Worm (Caenorhabditis elegans) whole organism, L1 larva: Measurements from ENCODE around the gene eppl-1.
A peak's percentile ranks its signal among the peaks of the same experiment; 100 is the strongest.

Experiments used
- C04F5.9 ChIP-seq: sonication (generic microtip); optimal IDR thresholded peaks from 2 replicates; lab custom pipeline; 2016; ENCODE audit warnings: missing genetic modification characterization, missing compliant biosample characterization
- C16A3.4 ChIP-seq: fragments of 150-350 bp; optimal IDR thresholded peaks from 2 replicates; lab custom pipeline; 2014; ENCODE audit warnings: missing biosample characterization, missing genetic modification characterization
- aly-2 ChIP-seq: fragments of 150-350 bp; optimal IDR thresholded peaks from 2 replicates; lab custom pipeline; 2014; ENCODE audit warnings: missing biosample characterization, missing genetic modification characterization
- ama-1 ChIP-seq: fragments of 150-350 bp; optimal IDR thresholded peaks from 2 replicates; lab custom pipeline; 2014
- ceh-82 ChIP-seq, 3 experiments: fragments of 150-350 bp in 1 of 3; sonication (generic microtip) in 2 of 3; optimal IDR thresholded peaks; 2 replicates each; lab custom pipeline; 2014 to 2017; ENCODE audit warnings: missing biosample characterization in 3 of 3, missing genetic modification characterization in 3 of 3
- dpl-1 ChIP-seq, 3 experiments: fragments of 150-350 bp in 2 of 3; sonication (generic microtip) in 1 of 3; optimal IDR thresholded peaks; 2 replicates each; lab custom pipeline; 2014 to 2017; ENCODE audit warnings: missing biosample characterization in 3 of 3, missing genetic modification characterization in 3 of 3, missing genetic modification reagents in 3 of 3
- dsc-1 ChIP-seq: sonication (generic microtip); optimal IDR thresholded peaks from 2 replicates; lab custom pipeline; 2016; ENCODE audit warnings: mild to moderate bottlenecking, missing genetic modification characterization, missing compliant biosample characterization
- egl-13 ChIP-seq: sonication (generic microtip); optimal IDR thresholded peaks from 2 replicates; lab custom pipeline; 2016; ENCODE audit warnings: missing genotype, missing genetic modification reagents, missing genetic modification characterization, missing compliant biosample characterization
- elt-2 ChIP-seq: sonication (generic microtip); optimal IDR thresholded peaks from 2 replicates; lab custom pipeline; 2016; ENCODE audit warnings: missing genetic modification characterization, mild to moderate bottlenecking, inconsistent platforms, missing compliant biosample characterization, missing genetic modification reagents
- elt-3 ChIP-seq, 6 experiments: fragments of 150-350 bp in 1 of 6; sonication (generic microtip); optimal IDR thresholded peaks; 2 replicates each; lab custom pipeline; 2017 to 2018; ENCODE audit warnings: missing biosample characterization in 6 of 6, missing genetic modification characterization in 6 of 6, inconsistent platforms in 1 of 6
- fkh-10 ChIP-seq: sonication (generic microtip); optimal IDR thresholded peaks from 2 replicates; lab custom pipeline; 2017; ENCODE audit warnings: missing biosample characterization, missing genetic modification reagents, missing genetic modification characterization
- grh-1 ChIP-seq: fragments of 200-800 bp; sonication (Bioruptor generic); IDR thresholded peaks from 2 replicates; pipeline ENCODE4 v1.3.6; 2022; ENCODE audit warnings: missing genetic modification reagents, missing genetic modification characterization, missing compliant biosample characterization
- irx-1 ChIP-seq: sonication (generic microtip); optimal IDR thresholded peaks from 2 replicates; lab custom pipeline; 2016; ENCODE audit warnings: missing genetic modification characterization, missing compliant biosample characterization
- jun-1 ChIP-seq: fragments of 150-350 bp; optimal IDR thresholded peaks from 2 replicates; lab custom pipeline; 2014; ENCODE audit warnings: missing biosample characterization, missing genetic modification reagents, missing genetic modification characterization
- lin-15B ChIP-seq: fragments of 150-350 bp; sonication (generic microtip); optimal IDR thresholded peaks from 3 replicates; lab custom pipeline; 2014; ENCODE audit warnings: missing biosample characterization, missing genetic modification characterization
- nhr-11 ChIP-seq: fragments of 150-350 bp; optimal IDR thresholded peaks from 2 replicates; lab custom pipeline; 2014; ENCODE audit warnings: missing biosample characterization, missing genetic modification characterization
- nhr-12 ChIP-seq: sonication (generic microtip); optimal IDR thresholded peaks from 2 replicates; lab custom pipeline; 2017; ENCODE audit warnings: missing biosample characterization, missing genetic modification characterization
- nhr-237 ChIP-seq: fragments of 150-350 bp; optimal IDR thresholded peaks from 2 replicates; lab custom pipeline; 2014; ENCODE audit warnings: missing biosample characterization, missing genetic modification characterization
- nhr-47 ChIP-seq: sonication (generic microtip); optimal IDR thresholded peaks from 2 replicates; lab custom pipeline; 2016; ENCODE audit warnings: mild to moderate bottlenecking, missing genetic modification characterization, moderate library complexity, missing compliant biosample characterization
- nhr-71 ChIP-seq: sonication (generic microtip); optimal IDR thresholded peaks from 2 replicates; lab custom pipeline; 2016; ENCODE audit warnings: mild to moderate bottlenecking, missing genetic modification characterization, moderate library complexity, missing compliant biosample characterization
- nhr-77 ChIP-seq: fragments of 150-350 bp; optimal IDR thresholded peaks from 2 replicates; lab custom pipeline; 2014; ENCODE audit warnings: missing biosample characterization, missing genetic modification characterization
- nhr-84 ChIP-seq: sonication (generic microtip); optimal IDR thresholded peaks from 2 replicates; lab custom pipeline; 2017; ENCODE audit warnings: missing biosample characterization, missing genetic modification characterization
- nhr-90 ChIP-seq: sonication (generic microtip); optimal IDR thresholded peaks from 2 replicates; lab custom pipeline; 2016; ENCODE audit warnings: mild to moderate bottlenecking, missing genetic modification characterization, missing compliant biosample characterization; ENCODE audit not compliant: poor library complexity
- pax-3 ChIP-seq: fragments of 200-800 bp; sonication (Bioruptor generic); optimal IDR thresholded peaks from 2 replicates; lab custom pipeline; 2018; ENCODE audit warnings: mild to moderate bottlenecking, missing genetic modification characterization, moderate library complexity, missing compliant biosample characterization
- snpc-4 ChIP-seq: fragments of 150-350 bp; optimal IDR thresholded peaks from 2 replicates; lab custom pipeline; 2014; ENCODE audit warnings: missing biosample characterization, missing genetic modification characterization
- snu-23 ChIP-seq: sonication (generic microtip); optimal IDR thresholded peaks from 2 replicates; lab custom pipeline; 2016; ENCODE audit warnings: missing genetic modification characterization, missing compliant biosample characterization
- sup-37 ChIP-seq: fragments of 200-800 bp; sonication (Bioruptor generic); optimal IDR thresholded peaks from 2 replicates; lab custom pipeline; 2018; ENCODE audit warnings: mild to moderate bottlenecking, missing genetic modification characterization, missing compliant biosample characterization
- tbx-2 ChIP-seq: sonication (generic microtip); optimal IDR thresholded peaks from 2 replicates; lab custom pipeline; 2016; ENCODE audit warnings: missing genetic modification characterization, missing compliant biosample characterization
- tlp-1 ChIP-seq: fragments of 150-350 bp; optimal IDR thresholded peaks from 2 replicates; lab custom pipeline; 2014; ENCODE audit warnings: missing biosample characterization, missing genetic modification characterization
- unc-62 ChIP-seq: fragments of 150-350 bp; optimal IDR thresholded peaks from 2 replicates; lab custom pipeline; 2014; ENCODE audit warnings: missing biosample characterization, missing genetic modification reagents, missing genetic modification characterization
- unc-86 ChIP-seq: sonication (generic microtip); optimal IDR thresholded peaks from 2 replicates; lab custom pipeline; 2016; ENCODE audit warnings: missing genetic modification characterization, missing compliant biosample characterization
- unc-98 ChIP-seq: fragments of 200-800 bp; sonication (Bioruptor generic); IDR thresholded peaks from 2 replicates; pipeline ENCODE4 v1.3.6; 2022; ENCODE audit warnings: missing genetic modification characterization, missing compliant biosample characterization
- xbp-1 ChIP-seq: sonication (generic microtip); optimal IDR thresholded peaks from 2 replicates; lab custom pipeline; 2016; ENCODE audit warnings: missing genetic modification characterization, missing compliant biosample characterization
- zag-1 ChIP-seq: fragments of 150-350 bp; optimal IDR thresholded peaks from 2 replicates; lab custom pipeline; 2014; ENCODE audit warnings: missing biosample characterization, missing genetic modification characterization
- ztf-11 ChIP-seq, 2 experiments: sonication (generic microtip); optimal IDR thresholded peaks; 2 replicates each; lab custom pipeline; 2016 to 2017; ENCODE audit warnings: missing genetic modification characterization in 2 of 2, missing biosample characterization in 1 of 2, missing compliant biosample characterization in 1 of 2
- ztf-4 ChIP-seq: fragments of 150-350 bp; optimal IDR thresholded peaks from 2 replicates; lab custom pipeline; 2014; ENCODE audit warnings: missing biosample characterization, missing genetic modification characterization

The eppl-1 gene

ce11 chrIV:8498773-8499360 is 47.3 kb upstream of the eppl-1 start, which contains the start of the genes acdh-13 and mesp-1 (continued):
- TF ChIP-seq dpl-1 (GFP tag; optimal IDR thresholded peaks at IDR 0.05; lab: Kevin White, UChicago) (peak; percentile 88 to 93 (median 91)), unc-86 (tag; lab: Kevin White, UChicago) (peak; percentile 10), egl-13 (peak; percentile 61), tbx-2 (tag; lab: Kevin White, UChicago) (peak; percentile 58), irx-1 (tag; lab: Kevin White, UChicago) (peak; percentile 69)

ce11 chrIV:8496263-8496662 is 44.7 kb upstream of the eppl-1 start, which contains the start of gene C28C12.12:
TSS of gene C28C12.12 (minus strand) at chrIV:8496363.
- TF ChIP-seq dsc-1 (tag; lab: Kevin White, UChicago) (no peak), lin-15B (no peak), tlp-1 (tag; lab: Kevin White, UChicago) (no peak), egl-13 (no peak), nhr-47 (tag; lab: Kevin White, UChicago) (no peak), elt-2 (tag; lab: Kevin White, UChicago) (no peak), nhr-12 (no peak), jun-1 (no peak), nhr-77 (tag; lab: Kevin White, UChicago) (no peak)

- TF ChIP-seq pax-3 (tag; lab: Kevin White, UChicago) = no peak
- TF ChIP-seq xbp-1 = no peak
- no peak for TF ChIP-seq unc-62 (GFP tag; lab: Kevin White, UChicago)
- TF ChIP-seq ztf-4 (tag; lab: Kevin White, UChicago) = no peak
- TF ChIP-seq sup-37 (GFP tag; lab: Kevin White, UChicago) = no peak
- no peak for TF ChIP-seq ceh-82 (tag; optimal IDR thresholded peaks at IDR 0.05; lab: Kevin White, UChicago)
- TF ChIP-seq nhr-84 = no peak
- TF ChIP-seq nhr-47 (tag; lab: Kevin White, UChicago) = no peak
- TF ChIP-seq elt-2 (tag; lab: Kevin White, UChicago) = no peak
- TF ChIP-seq nhr-90 (tag; lab: Kevin White, UChicago) = no peak
- TF ChIP-seq grh-1 (GFP tag; lab: Robert Waterston, UW) = no peak
- TF ChIP-seq ztf-11 (tag; optimal IDR thresholded peaks at IDR 0.05; lab: Kevin White, UChicago) = no peak
- no peak for TF ChIP-seq nhr-11 (tag; lab: Kevin White, UChicago)
- TF ChIP-seq nhr-237 = no peak
- TF ChIP-seq zag-1 (tag; lab: Kevin White, UChicago) = no peak
- no peak for TF ChIP-seq snu-23 (GFP tag; lab: Kevin White, UChicago)
- TF ChIP-seq C16A3.4 (tag; lab: Kevin White, UChicago) = no peak
- TF ChIP-seq ama-1 (lab: Kevin White, UChicago) = no peak
These were observed 40.7 kb upstream of the eppl-1 start, which contains the start of gene sru-7 for ce11 chrIV:8492242-8492641. TSS of gene sru-7 (plus strand) at chrIV:8492542.

ce11 chrIV:8489915-8490314 is 38.4 kb upstream of the eppl-1 start, which contains the start of gene srlf-2:
TSS of gene srlf-2 (plus strand) at chrIV:8490215.
- TF ChIP-seq nhr-11 (tag; lab: Kevin White, UChicago) (no peak), nhr-71 (tag; lab: Kevin White, UChicago) (no peak), fkh-10 (GFP tag; lab: Kevin White, UChicago) (no peak), pax-3 (tag; lab: Kevin White, UChicago) (no peak), unc-98 (GFP tag; lab: Robert Waterston, UW) (no peak), elt-3 (tag; optimal IDR thresholded peaks at IDR 0.05; lab: Kevin White, UChicago) (no peak), nhr-47 (tag; lab: Kevin White, UChicago) (no peak), nhr-77 (tag; lab: Kevin White, UChicago) (no peak), snpc-4 (tag; lab: Kevin White, UChicago) (no peak), ztf-11 (tag; optimal IDR thresholded peaks at IDR 0.05; lab: Kevin White, UChicago) (no peak), ceh-82 (tag; optimal IDR thresholded peaks at IDR 0.05; lab: Kevin White, UChicago) (no peak), C04F5.9 (tag; lab: Kevin White, UChicago) (no peak), aly-2 (tag; lab: Kevin White, UChicago) (no peak), ama-1 (lab: Kevin White, UChicago) (no peak)
